Worm (Caenorhabditis elegans) whole organism, midembryonic: Measurements from ENCODE around the gene M57.2.

Source experiments
- T22C8.4 ChIP-seq: fragments of 200-800 bp; sonication (Bioruptor generic); IDR thresholded peaks from 2 replicates; pipeline ENCODE4 v1.3.6; 2022; ENCODE audit warnings: missing genetic modification characterization, missing compliant biosample characterization
- flt-1 ChIP-seq: fragments of 200-800 bp; sonication (Bioruptor generic); IDR thresholded peaks from 2 replicates; pipeline ENCODE4 v1.3.6; 2022; ENCODE audit warnings: missing genetic modification characterization, missing compliant biosample characterization

ce11 chrIV:3547500-3547899, 20.3 kb downstream of the M57.2 start, which contains the start of gene nstp-6:
- no peak for TF ChIP-seq flt-1
- TF ChIP-seq T22C8.4 (GFP tag; lab: Robert Waterston, UW), result no peak
